Worm (Caenorhabditis elegans): Measurements from ENCODE around the gene arr-1.

arr-1 gene

DNA sequence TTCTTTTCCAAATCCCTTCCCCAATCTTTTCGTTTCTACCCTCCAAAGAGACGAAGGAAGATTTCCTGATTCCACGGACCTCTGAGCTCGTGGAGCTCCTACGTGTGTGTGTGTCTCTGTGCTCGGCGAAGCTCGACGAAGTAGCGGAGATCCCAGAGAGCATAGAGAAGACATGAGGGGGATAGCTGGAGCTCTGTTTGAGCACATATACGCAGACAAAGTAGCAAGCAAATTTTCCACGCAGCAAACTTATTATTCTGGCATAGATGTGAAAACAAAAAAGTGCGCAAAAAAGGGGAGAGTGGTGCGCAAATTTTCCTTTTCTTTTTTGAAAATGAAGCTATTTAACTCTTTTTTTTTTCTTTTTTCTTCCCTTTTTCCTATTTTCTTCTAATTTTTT lies 17.7 kb upstream of the arr-1 start:
- TF ChIP-seq ref-1 (GFP tag; conservative IDR thresholded peaks at IDR 0.05) (no peak), ztf-29 (GFP tag; IDR thresholded peaks at IDR 0.05) (no peak)

- TF ChIP-seq cog-1 (tag; optimal IDR thresholded peaks at IDR 0.05): no peak
- TF ChIP-seq ztf-23 (GFP tag; IDR thresholded peaks at IDR 0.05): no peak
- TF ChIP-seq flt-1 (GFP tag; IDR thresholded peaks at IDR 0.05): no peak
These were observed 17.1 kb upstream of the arr-1 start, which contains the start of gene F35H12.1 for ce11 chrX:933504-933903. F35H12.1 (plus strand) TSS chrX:933804.

DNA sequence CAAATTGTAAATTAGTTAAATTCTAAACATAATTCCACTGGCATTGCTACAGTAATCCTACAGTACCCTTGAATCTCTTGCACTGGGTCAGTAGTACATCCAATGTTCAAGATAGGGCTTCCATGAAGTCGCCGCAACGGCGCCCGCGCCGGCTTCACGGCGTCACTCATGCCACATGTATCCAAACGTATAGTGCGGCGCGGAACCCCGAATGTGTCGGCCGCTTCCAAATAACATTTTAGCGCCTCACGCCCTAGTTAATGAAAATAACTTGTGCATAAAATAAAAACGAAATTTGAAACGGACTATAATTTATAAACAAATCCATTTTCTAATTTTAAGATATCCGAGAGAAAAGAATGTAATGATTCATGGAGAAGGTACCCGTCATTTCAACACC lies 14.6 kb upstream of the arr-1 start:
- TF ChIP-seq ref-1 (GFP tag; conservative IDR thresholded peaks at IDR 0.05) (no peak), flt-1 (GFP tag; IDR thresholded peaks at IDR 0.05) (no peak), med-1 (GFP tag; optimal IDR thresholded peaks at IDR 0.05; ENCODE audit: insufficient read depth) (no peak), ztf-29 (GFP tag; IDR thresholded peaks at IDR 0.05) (no peak), T22C8.4 (GFP tag; IDR thresholded peaks at IDR 0.05) (no peak), cog-1 (tag; optimal IDR thresholded peaks at IDR 0.05) (no peak), klf-2 (GFP tag; conservative IDR thresholded peaks at IDR 0.05) (no peak), ztf-23 (GFP tag; IDR thresholded peaks at IDR 0.05) (no peak), tab-1 (GFP tag; IDR thresholded peaks at IDR 0.05) (no peak)

- TF ChIP-seq ref-1 (GFP tag; conservative IDR thresholded peaks at IDR 0.05): no peak
- no peak for TF ChIP-seq ztf-29 (GFP tag; IDR thresholded peaks at IDR 0.05)
- no peak for TF ChIP-seq tab-1 (GFP tag; IDR thresholded peaks at IDR 0.05)
- no peak for TF ChIP-seq cog-1 (tag; optimal IDR thresholded peaks at IDR 0.05)
- TF ChIP-seq flt-1 (GFP tag; IDR thresholded peaks at IDR 0.05): no peak
- TF ChIP-seq ztf-23 (GFP tag; IDR thresholded peaks at IDR 0.05): no peak
- TF ChIP-seq T22C8.4 (GFP tag; IDR thresholded peaks at IDR 0.05): no peak
- TF ChIP-seq med-1 (GFP tag; optimal IDR thresholded peaks at IDR 0.05; ENCODE audit: insufficient read depth): no peak
- no peak for TF ChIP-seq klf-2 (GFP tag; conservative IDR thresholded peaks at IDR 0.05)
These were observed 12.2 kb upstream of the arr-1 start, which contains the start of gene F53H8.3 for ce11 chrX:938269-938883. F53H8.3 (plus strand) TSS chrX:938543.

DNA sequence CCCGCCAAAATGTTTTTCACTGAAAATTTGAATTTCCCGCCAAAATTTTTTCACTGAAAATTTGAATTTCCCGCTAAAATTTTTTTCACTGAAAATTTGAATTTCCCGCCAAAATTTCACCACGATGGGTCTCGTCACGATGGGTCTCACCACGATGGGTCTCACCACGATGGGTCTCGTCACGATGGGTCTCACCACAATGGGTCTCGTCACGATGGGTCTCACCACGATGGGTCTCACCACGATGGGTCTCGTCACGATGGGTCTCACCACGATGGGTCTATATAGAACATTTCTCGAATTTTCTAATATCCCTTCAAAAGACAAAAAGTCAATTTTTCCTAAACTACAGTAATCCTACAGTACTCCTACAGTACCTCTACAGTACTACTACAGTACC lies 6.9 kb upstream of the arr-1 start:
- TF ChIP-seq flt-1 (GFP tag; IDR thresholded peaks at IDR 0.05): peak; percentile 17; the same call in 1 of the 2 replicates
- TF ChIP-seq tab-1 (GFP tag; IDR thresholded peaks at IDR 0.05): 0 out of 2 replicates have a peak, but pooled peaks have one; percentile 18

- TF ChIP-seq flt-1 (GFP tag; IDR thresholded peaks at IDR 0.05) (no peak), tab-1 (GFP tag; IDR thresholded peaks at IDR 0.05) (no peak), ref-1 (GFP tag; conservative IDR thresholded peaks at IDR 0.05) (no peak), cog-1 (tag; optimal IDR thresholded peaks at IDR 0.05) (no peak), ztf-23 (GFP tag; IDR thresholded peaks at IDR 0.05) (no peak), ztf-29 (GFP tag; IDR thresholded peaks at IDR 0.05) (no peak), klf-2 (GFP tag; conservative IDR thresholded peaks at IDR 0.05) (no peak), med-1 (GFP tag; optimal IDR thresholded peaks at IDR 0.05; ENCODE audit: insufficient read depth) (no peak), T22C8.4 (GFP tag; IDR thresholded peaks at IDR 0.05) (no peak)
These were observed 4.9 kb upstream of the arr-1 start for ce11 chrX:945669-946068.

DNA sequence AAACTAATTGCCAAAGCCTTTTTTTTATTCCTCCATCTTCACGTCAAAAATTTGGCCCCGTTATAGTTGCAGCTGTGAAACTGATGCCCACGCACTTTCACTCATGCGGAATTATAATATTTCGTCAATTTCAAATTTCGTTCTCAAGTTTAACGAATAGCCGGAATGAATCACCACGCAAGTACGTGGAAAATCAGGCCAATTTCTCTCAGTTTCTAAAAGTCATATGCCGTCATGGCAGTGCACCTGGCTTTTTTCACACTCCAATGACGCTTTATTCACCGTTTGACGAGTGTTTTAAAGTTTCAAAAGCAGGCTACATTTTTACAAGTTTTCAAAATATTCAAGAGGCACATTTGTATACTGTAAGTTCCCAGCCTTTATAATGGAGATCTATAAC lies 2.7 kb upstream of the arr-1 start:
- TF ChIP-seq cog-1 (tag; optimal IDR thresholded peaks at IDR 0.05): no peak
- no peak for TF ChIP-seq ref-1 (GFP tag; conservative IDR thresholded peaks at IDR 0.05)
- no peak for TF ChIP-seq tab-1 (GFP tag; IDR thresholded peaks at IDR 0.05)
- TF ChIP-seq med-1 (GFP tag; optimal IDR thresholded peaks at IDR 0.05; ENCODE audit: insufficient read depth): no peak
- no peak for TF ChIP-seq T22C8.4 (GFP tag; IDR thresholded peaks at IDR 0.05)
- no peak for TF ChIP-seq ztf-23 (GFP tag; IDR thresholded peaks at IDR 0.05)
- no peak for TF ChIP-seq klf-2 (GFP tag; conservative IDR thresholded peaks at IDR 0.05)
- TF ChIP-seq ztf-29 (GFP tag; IDR thresholded peaks at IDR 0.05): no peak
- TF ChIP-seq flt-1 (GFP tag; IDR thresholded peaks at IDR 0.05): no peak

DNA sequence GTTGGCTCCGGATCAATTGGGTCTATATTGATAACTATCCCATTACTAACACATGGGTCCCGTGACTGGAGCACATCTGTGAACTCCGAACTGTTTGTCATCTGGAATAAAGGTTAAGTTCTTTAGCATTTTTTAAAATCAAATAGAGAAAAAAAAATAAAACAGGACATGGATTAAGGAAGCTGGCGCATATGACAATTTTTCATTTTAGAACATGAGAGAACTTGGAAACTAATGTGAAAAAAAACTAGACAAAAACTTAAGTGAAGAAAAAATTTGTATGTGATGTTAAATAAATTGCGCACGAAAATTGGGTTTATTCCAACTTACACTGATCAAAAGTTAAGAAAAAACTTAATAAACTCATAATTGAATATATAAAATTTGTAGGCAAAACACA lies 1.8 kb upstream of the arr-1 start, which contains the start of gene sms-2:
TSS of gene sms-2 (minus strand) at position 101 of the 400 bp plus-strand sequence.
- TF ChIP-seq med-1 (GFP tag; optimal IDR thresholded peaks at IDR 0.05; ENCODE audit: insufficient read depth) (no peak), ztf-23 (GFP tag; IDR thresholded peaks at IDR 0.05) (no peak), klf-2 (GFP tag; conservative IDR thresholded peaks at IDR 0.05) (no peak), flt-1 (GFP tag; IDR thresholded peaks at IDR 0.05) (no peak), T22C8.4 (GFP tag; IDR thresholded peaks at IDR 0.05) (no peak), ref-1 (GFP tag; conservative IDR thresholded peaks at IDR 0.05) (no peak), tab-1 (GFP tag; IDR thresholded peaks at IDR 0.05) (no peak), ztf-29 (GFP tag; IDR thresholded peaks at IDR 0.05) (no peak), cog-1 (tag; optimal IDR thresholded peaks at IDR 0.05) (no peak)

DNA sequence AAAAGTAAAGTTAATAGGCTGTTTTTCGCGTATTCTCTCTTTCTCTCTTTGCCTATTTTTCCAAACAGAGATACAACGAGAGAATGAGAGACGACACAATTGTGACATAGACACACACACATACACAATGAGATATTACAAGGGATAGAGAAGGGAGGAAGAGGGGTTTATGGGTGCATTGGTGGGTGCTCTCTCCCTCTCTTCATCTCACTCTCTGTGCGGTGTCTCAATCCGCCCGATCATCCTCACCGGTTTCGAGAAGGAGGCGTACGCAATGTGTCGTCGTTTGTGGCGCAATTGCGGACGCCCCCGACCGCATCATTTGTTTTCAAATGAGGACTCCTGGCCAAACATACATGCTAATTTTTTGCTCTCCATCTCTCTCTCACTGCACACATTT lies 1.1 kb upstream of the arr-1 start:
- peak; percentile 96 for TF ChIP-seq cog-1 (tag; optimal IDR thresholded peaks at IDR 0.05)
- peak; percentile 80 for TF ChIP-seq tab-1 (GFP tag; IDR thresholded peaks at IDR 0.05)
- TF ChIP-seq ref-1 (GFP tag; conservative IDR thresholded peaks at IDR 0.05): no peak
- TF ChIP-seq ztf-23 (GFP tag; IDR thresholded peaks at IDR 0.05): peak; percentile 69; the same call in 1 of the 2 replicates
- peak; percentile 79 for TF ChIP-seq flt-1 (GFP tag; IDR thresholded peaks at IDR 0.05)
- TF ChIP-seq med-1 (GFP tag; optimal IDR thresholded peaks at IDR 0.05; ENCODE audit: insufficient read depth): no peak
- peak; percentile 59; the same call in 1 of the 2 replicates for TF ChIP-seq klf-2 (GFP tag; conservative IDR thresholded peaks at IDR 0.05)
- TF ChIP-seq T22C8.4 (GFP tag; IDR thresholded peaks at IDR 0.05): no peak

DNA sequence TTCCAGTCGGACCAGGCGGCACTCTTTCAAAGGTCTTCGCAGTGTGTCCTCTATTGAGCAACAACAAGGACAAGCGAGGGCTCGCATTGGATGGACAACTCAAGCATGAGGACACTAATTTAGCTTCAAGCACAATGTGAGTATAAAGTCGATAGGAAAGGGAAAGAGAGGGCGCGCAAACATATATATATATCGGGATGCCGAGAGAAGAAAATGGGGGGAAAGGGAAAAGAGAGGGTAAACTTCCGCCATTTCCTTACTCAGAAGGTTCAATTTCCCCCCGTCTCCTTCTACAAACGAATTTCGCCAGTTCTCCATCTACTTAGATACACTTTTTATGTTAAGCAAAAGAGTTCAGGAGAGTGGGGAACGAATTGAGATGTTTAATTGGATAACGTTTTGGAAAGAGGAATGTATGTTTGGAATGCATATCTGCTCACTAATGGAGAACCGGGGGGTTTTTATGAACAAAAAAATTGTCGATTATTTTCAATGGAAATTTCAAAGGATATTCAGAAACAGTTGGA lies 2.0 kb downstream of the arr-1 start:
- TF ChIP-seq cog-1 (tag; optimal IDR thresholded peaks at IDR 0.05) (peak; percentile 8), med-1 (GFP tag; optimal IDR thresholded peaks at IDR 0.05; ENCODE audit: insufficient read depth) (no peak)

All from whole organism, midembryonic.